Fruit fly (Drosophila melanogaster) whole organism, prepupa: ENCODE results near the gene CG13258.

Source experiments
- CG11902 ChIP-seq: fragments of 200-800 bp; sonication (Bioruptor generic); optimal IDR thresholded peaks from 3 replicates; lab custom pipeline; 2016; ENCODE audit warnings: missing biosample characterization, missing genetic modification characterization
- CG16779 ChIP-seq: fragments of 200-800 bp; sonication (Bioruptor generic); optimal IDR thresholded peaks from 3 replicates; lab custom pipeline; 2017; ENCODE audit warnings: missing biosample characterization, mild to moderate bottlenecking, missing genetic modification characterization
- CG6276 ChIP-seq: fragments of 200-800 bp; sonication (Bioruptor generic); optimal IDR thresholded peaks from 2 replicates; lab custom pipeline; 2017; ENCODE audit warnings: missing biosample characterization, mild to moderate bottlenecking, missing genetic modification characterization
- CG6808 ChIP-seq: fragments of 200-800 bp; sonication (Bioruptor generic); optimal IDR thresholded peaks from 3 replicates; lab custom pipeline; 2017; ENCODE audit warnings: missing biosample characterization, missing genetic modification characterization, mild to moderate bottlenecking, moderate library complexity, missing genetic modification reagents
- CG6854 ChIP-seq: fragments of 200-800 bp; sonication (Bioruptor generic); optimal IDR thresholded peaks from 2 replicates; lab custom pipeline; 2017; ENCODE audit warnings: missing biosample characterization, mild to moderate bottlenecking, missing genetic modification characterization
- Eip93F ChIP-seq: fragments of 200-800 bp; sonication (Bioruptor generic); optimal IDR thresholded peaks from 2 replicates; lab custom pipeline; 2016; ENCODE audit warnings: missing biosample characterization, mild to moderate bottlenecking, missing genetic modification characterization
- Ets21C ChIP-seq: fragments of 200-800 bp; sonication (Bioruptor generic); optimal IDR thresholded peaks from 3 replicates; lab custom pipeline; 2016; ENCODE audit warnings: missing biosample characterization, missing genetic modification characterization
- Hr39 ChIP-seq: fragments of 200-800 bp; sonication (Bioruptor generic); optimal IDR thresholded peaks from 2 replicates; lab custom pipeline; 2016; ENCODE audit warnings: missing biosample characterization, missing genetic modification characterization
- OdsH ChIP-seq: fragments of 200-800 bp; sonication (Bioruptor generic); optimal IDR thresholded peaks from 3 replicates; lab custom pipeline; 2016; ENCODE audit warnings: missing biosample characterization, missing genetic modification characterization
- Smox ChIP-seq: fragments of 200-800 bp; sonication (Bioruptor generic); optimal IDR thresholded peaks from 3 replicates; lab custom pipeline; 2016; ENCODE audit warnings: missing biosample characterization, missing genetic modification characterization
- Sox102F ChIP-seq: fragments of 200-800 bp; sonication (Bioruptor generic); optimal IDR thresholded peaks from 2 replicates; lab custom pipeline; 2016; ENCODE audit warnings: missing biosample characterization, mild to moderate bottlenecking, missing genetic modification characterization
- dac ChIP-seq: fragments of 200-800 bp; sonication (Bioruptor generic); optimal IDR thresholded peaks from 2 replicates; lab custom pipeline; 2017; ENCODE audit warnings: missing biosample characterization, mild to moderate bottlenecking, missing genetic modification characterization
- esn ChIP-seq: fragments of 200-800 bp; sonication (Bioruptor generic); optimal IDR thresholded peaks from 2 replicates; lab custom pipeline; 2016; ENCODE audit warnings: missing biosample characterization, mild to moderate bottlenecking, missing genetic modification characterization, moderate library complexity

DNA sequence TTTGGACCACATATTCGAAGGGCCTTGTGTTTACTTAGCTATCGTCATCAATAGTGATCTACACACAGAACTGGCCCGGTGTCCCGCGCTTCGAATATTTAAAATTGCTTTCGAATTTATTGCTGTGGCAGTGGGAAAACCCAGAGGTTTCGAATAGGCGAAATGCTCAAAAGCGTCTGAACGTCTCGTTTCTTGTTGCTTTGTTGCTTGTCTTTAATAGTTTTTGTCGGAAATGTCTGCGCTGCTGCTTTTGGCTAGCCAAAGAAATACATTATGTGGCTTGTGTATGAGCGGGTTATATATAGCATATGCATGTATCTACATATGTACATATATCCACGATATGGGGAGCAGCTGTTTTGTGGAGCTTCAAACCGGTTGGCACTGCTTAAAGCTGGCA, 28.4 kb upstream of the CG13258 start:
- TF ChIP-seq CG6276 (GFP tag; lab: Kevin White, UChicago) = no peak
- no peak for TF ChIP-seq CG16779 (tag; lab: Kevin White, UChicago)
- TF ChIP-seq Smox (GFP tag; lab: Kevin White, UChicago) = no peak
- TF ChIP-seq CG11902 (GFP tag; lab: Kevin White, UChicago) = no peak
- TF ChIP-seq Eip93F (GFP tag; lab: Kevin White, UChicago) = no peak
- TF ChIP-seq CG6808 (GFP tag; lab: Kevin White, UChicago) = no peak
- no peak for TF ChIP-seq OdsH (GFP tag; lab: Kevin White, UChicago)
- TF ChIP-seq Sox102F = no peak
- no peak for TF ChIP-seq Hr39 (GFP tag; lab: Kevin White, UChicago)
- TF ChIP-seq dac = no peak
- TF ChIP-seq esn (GFP tag; lab: Kevin White, UChicago) = no peak
- no peak for TF ChIP-seq CG6854
- TF ChIP-seq Ets21C (GFP tag; lab: Kevin White, UChicago) = no peak
